Worm (Caenorhabditis elegans) whole organism, L4/young adult: ENCODE data around the gene zmp-1.

Source experiments
- W03F9.2 ChIP-seq: fragments of 150-350 bp; optimal IDR thresholded peaks from 2 replicates; lab custom pipeline; 2014; ENCODE audit warnings: missing biosample characterization, missing genetic modification characterization
- dao-5 ChIP-seq: sonication (generic microtip); optimal IDR thresholded peaks from 2 replicates; lab custom pipeline; 2016; ENCODE audit warnings: missing genotype, missing genetic modification characterization, moderate library complexity, missing compliant biosample characterization
- him-1 ChIP-seq: sonication (generic microtip); optimal IDR thresholded peaks from 2 replicates; lab custom pipeline; 2016; ENCODE audit warnings: missing genotype, missing genetic modification reagents, missing genetic modification characterization, missing compliant biosample characterization

Gene zmp-1

DNA sequence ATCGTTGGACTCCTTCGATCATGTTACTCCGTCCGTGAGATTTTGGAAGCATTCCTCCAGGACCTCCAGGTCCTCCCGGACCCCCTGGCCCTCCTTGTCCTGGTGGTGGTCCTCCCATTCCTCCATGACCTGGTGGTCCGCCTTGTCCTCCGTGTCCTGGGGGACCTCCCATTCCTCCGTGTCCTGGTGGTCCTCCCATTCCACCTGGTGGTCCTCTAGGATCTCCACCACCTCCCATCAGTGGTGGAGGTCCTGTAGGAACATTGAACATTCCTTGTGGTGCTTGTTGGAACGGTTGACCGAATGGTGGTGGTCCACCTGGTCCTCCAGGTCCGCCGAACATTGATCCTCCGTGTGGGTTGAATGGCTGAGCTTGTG, 21.1 kb upstream of the zmp-1 start:
- TF ChIP-seq W03F9.2 (tag; lab: Kevin White, UChicago) (no peak), dao-5 (no peak), him-1 (no peak)

DNA sequence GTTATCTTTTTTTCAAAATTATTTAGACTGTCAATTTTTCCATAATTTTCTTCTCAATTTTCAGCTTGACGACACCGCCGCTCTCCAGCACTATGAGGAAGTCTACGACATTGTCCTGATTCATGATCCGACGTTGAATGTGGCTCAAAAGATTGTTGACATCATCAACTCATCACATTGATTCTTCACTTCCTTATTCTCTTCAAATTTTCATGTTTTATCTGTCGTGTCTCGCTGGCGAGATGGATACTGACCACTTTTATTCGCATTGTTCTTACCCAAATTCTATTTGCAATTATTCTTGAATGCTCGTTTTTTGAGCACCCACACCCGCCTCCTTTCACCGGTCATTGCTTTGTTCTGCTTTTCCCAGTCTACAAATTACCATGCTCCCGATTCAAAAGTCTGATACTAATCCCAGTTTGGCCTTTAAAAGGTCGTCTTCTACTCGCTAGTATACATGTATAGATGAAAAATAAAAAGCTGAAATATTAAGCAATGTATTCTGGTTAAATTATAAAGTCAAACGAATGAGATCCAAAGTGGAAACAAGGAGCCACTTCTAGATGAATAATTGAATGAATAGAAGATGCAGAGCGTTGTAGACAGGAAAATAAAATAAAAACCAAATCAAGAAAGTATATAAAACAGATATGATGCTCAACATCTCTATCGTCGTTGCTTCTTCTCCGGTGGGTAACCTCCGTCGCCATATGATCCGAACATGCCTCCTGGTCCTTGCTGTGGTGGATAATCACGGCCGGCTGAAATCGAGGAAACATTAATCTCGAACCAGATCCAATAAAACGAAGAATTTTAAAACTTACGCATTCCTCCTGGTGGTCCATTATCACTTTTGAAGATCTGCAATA, 20.5 kb upstream of the zmp-1 start:
- TF ChIP-seq dao-5 (no peak), him-1 (no peak), W03F9.2 (tag; lab: Kevin White, UChicago) (no peak)

DNA sequence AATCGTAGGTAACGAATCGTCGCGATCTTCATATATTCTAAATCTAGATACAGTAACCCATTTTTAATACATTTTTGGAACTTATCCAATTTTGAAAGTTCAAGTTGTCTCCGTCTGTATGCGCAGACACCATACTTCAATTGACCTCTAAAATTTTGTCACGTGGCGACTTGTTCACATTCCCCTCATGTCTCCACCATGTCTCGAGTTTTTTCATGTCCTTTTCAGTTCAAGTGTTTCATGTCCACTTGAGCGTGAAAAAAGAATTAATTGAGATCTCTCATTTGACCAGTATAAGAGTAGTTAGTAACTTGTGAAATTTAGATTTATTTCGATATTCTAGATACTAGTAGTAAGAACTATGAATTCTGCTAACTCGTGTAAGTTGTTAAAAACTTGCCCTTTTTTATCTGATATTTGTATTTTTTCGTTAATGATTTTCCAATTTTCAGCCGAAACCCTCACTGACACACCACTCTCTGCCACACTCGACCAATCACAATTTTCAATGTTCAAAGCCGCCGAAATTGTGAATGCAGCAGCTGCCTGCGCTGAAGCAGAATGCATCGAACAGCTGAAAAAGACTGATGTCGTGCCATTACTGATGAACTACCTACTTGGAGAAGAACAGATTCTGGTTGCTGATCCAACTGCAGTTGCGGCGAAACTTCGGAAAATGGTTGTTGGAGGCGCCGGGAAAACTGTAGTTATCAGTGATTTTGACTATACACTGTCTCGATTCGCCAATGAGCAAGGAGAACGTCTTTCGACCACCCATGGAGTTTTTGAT, 19.0 kb upstream of the zmp-1 start:
- TF ChIP-seq W03F9.2 (tag; lab: Kevin White, UChicago), result no peak
- TF ChIP-seq dao-5, result no peak
- TF ChIP-seq him-1, result no peak

DNA sequence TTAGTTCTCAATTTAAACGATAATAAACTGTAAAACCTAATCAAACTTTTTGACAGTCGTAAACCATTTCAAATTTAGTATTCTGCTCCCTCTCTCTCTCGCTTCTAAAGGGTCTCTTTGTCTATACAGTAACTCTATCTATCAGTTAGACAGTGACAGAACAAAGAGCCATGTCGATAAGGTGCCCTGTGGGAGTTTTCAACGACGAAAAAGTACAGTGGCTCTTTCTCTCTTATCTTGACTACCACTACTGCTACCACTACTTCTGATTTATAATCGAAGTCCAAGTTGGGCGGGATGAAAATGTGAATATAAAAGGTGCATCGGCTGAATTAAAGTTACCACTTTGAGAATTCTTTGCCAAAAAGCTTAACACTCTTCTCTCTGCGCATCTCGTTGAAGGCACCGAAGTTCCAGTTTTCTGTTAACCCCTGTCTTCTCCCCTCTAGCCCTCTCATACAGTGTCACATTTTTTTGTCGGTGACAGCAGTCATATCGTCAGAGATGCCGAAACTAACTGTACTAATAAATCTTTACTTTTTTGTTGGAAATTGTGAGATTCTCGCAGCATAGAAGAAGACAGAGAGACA, 18.1 kb upstream of the zmp-1 start:
- no peak for TF ChIP-seq dao-5
- TF ChIP-seq W03F9.2 (tag; lab: Kevin White, UChicago), result no peak
- TF ChIP-seq him-1, result no peak

DNA sequence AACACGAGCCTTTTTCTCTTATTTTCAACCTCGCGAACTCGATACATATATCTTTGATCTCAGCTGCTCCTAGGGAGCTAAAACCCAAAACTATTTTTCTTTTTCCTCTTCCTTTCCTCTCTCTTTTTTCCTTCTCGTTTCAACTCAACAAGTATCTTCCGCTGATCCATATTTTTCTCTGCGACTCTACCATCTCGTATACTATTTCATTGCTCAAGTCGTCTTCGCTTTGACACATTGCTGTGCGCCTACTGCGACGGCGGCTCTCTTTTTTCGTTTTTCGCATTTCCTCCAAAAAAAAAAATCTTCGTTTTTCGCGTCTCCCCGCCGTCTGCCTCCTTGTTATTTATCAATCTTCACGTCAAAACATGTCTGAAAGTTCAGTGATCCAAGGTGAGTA, 17.1 kb upstream of the zmp-1 start:
- TF ChIP-seq him-1 (no peak), dao-5 (no peak), W03F9.2 (tag; lab: Kevin White, UChicago) (no peak)

DNA sequence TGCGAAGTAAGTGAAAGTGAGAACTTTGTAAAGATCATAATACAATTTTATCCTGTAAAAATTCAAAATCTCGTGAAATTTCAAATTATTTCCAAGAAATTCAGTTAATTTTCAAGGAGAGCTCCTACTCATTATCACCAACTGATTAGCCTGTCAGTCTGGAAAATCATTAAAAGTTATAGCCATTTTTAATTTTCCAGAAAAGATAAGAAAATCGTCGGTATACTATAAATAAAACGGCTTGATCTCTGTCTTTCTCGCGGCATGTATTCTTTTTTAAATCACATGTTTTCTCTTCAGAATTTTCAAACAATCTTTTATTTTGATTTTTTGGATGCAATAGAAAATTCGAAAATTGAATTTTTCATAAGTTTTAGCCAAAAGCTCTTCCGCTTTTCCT, 16.2 kb upstream of the zmp-1 start:
- no peak for TF ChIP-seq W03F9.2 (tag; lab: Kevin White, UChicago)

DNA sequence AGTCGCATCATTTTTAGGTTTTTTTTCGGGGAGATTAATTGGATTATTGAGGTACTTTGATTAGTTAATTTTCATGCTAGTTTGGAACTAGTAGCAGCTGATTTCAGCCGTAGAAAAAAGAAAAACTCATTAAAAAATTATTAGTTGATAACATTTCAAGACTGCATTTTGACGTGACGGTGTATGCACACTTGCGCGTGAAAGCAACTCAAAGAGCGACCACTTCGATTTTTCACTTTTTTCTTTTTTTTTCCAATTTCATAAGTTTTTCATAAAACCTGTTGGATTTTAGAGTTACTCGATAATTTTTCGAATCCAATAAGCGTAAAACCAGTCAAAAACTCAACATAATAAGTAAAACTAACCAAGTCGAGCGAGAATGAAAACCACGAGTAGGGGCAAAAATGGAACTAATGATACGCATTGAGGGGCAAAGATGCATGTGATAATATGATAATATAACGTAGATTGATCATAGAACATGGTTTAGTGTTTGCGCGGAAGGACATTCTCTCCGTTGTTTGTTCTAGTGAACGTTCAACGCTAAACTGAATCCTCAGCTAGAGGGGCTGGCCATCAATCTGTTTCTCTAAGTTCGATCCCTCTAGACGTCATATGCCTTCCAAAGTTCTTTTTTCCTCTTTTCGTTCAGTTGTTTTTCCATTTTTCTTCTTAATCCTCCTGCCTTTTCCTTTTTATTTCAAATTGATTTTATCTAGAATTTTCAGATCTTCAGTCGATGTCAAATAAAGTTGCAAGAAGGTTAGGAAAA, 15.6 kb upstream of the zmp-1 start, which contains the start of the genes F25B5.6 and F25B5.3:
Gene F25B5.6, minus strand, starts transcription at position 572 of the 772 bp plus-strand sequence.
Gene F25B5.3, plus strand, starts transcription at position 722 of the 772 bp plus-strand sequence.
- TF ChIP-seq him-1 (no peak), W03F9.2 (tag; lab: Kevin White, UChicago) (no peak), dao-5 (no peak)

DNA sequence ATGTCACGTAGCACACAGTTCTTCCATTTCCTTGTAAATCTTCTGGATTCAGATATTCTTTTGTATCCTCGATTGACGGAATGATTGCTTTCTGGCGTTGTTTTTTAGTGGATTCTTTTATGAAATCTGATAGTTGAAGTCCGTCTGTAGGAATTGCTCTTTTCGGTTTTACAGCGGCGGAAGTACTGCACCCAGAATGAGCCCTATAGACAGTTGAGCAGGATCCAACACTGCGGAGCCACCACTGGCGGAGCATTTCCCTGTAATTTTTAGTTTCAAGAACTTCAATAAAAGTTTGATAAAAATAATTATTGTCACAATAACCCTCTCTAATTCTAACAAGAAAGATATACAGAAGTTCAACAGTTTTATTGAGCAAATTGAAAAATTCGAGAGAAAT, 13.1 kb upstream of the zmp-1 start, which contains the start of gene F25B5.5:
Gene F25B5.5, minus strand, starts transcription at position 260 of the 400 bp plus-strand sequence.
- no peak for TF ChIP-seq W03F9.2 (tag; lab: Kevin White, UChicago)
- TF ChIP-seq him-1, result no peak
- TF ChIP-seq dao-5, result no peak

DNA sequence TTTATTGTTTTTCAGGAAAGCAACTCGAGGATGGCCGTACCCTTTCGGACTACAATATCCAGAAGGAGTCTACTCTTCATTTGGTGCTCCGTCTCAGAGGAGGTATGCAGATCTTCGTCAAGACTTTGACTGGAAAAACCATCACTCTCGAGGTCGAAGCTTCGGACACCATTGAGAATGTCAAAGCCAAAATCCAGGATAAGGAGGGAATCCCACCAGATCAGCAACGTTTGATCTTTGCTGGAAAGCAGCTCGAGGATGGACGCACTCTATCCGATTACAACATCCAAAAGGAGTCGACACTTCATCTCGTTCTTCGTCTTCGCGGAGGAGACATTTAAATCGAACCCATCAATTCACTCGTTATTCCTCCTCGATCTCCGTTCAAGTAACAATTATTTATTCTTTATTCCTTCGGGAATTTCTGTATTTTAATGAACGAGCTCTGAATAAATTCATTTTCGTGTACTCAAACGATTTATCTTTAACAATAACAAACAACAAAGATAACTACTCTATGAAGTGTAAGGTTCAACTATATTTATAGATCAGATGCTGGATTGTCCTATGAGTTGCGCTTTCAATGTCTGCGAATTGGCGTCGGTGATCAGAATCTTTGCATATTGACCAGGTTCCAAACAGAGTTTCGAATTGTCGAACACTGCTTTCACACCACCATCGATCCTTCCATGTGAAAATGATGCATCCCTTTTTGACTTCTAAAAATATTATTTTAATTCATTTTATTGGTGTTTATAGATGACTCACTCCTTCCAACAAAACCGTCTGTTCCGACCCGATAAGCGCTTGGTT, 10.8 kb upstream of the zmp-1 start:
- TF ChIP-seq dao-5 (peak; percentile 15), him-1 (peak; percentile 45), W03F9.2 (tag; lab: Kevin White, UChicago) (peak; percentile 50)

DNA sequence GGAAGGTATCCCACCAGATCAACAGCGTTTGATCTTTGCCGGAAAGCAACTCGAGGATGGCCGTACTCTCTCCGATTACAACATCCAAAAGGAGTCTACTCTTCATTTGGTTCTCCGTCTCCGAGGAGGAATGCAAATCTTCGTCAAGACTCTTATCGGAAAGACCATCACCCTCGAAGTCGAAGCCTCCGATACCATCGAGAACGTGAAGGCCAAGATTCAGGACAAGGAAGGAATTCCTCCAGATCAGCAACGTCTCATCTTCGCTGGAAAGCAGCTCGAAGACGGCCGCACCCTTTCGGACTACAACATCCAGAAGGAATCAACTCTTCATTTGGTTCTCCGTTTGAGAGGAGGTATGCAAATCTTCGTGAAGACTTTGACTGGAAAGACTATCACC, 9.4 kb upstream of the zmp-1 start:
- TF ChIP-seq W03F9.2 (tag; lab: Kevin White, UChicago) (no peak), dao-5 (no peak), him-1 (no peak)

DNA sequence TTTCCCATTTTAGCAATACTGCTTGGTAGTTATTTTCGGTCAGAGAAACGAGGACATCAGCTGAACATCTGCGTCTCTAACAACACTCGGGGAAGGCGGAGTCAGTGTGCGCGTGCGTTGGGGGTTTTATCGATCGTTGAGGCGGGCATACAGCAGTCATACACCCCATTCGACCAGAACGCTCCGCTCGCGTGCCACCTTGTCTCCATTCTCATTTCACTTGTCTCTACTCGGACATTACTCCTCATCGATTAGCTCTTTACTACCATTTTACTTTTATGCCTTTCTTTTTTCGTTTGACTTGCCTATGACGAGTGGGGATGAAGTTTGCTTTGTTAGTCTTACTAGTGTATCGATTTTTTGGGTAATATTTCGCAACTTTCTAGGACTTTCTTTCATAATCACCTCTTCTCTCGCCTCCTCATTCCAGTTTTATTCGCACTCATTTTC, 7.8 kb upstream of the zmp-1 start:
- TF ChIP-seq dao-5, result no peak
- TF ChIP-seq W03F9.2 (tag; lab: Kevin White, UChicago), result peak; percentile 59
- TF ChIP-seq him-1, result peak; percentile 17

DNA sequence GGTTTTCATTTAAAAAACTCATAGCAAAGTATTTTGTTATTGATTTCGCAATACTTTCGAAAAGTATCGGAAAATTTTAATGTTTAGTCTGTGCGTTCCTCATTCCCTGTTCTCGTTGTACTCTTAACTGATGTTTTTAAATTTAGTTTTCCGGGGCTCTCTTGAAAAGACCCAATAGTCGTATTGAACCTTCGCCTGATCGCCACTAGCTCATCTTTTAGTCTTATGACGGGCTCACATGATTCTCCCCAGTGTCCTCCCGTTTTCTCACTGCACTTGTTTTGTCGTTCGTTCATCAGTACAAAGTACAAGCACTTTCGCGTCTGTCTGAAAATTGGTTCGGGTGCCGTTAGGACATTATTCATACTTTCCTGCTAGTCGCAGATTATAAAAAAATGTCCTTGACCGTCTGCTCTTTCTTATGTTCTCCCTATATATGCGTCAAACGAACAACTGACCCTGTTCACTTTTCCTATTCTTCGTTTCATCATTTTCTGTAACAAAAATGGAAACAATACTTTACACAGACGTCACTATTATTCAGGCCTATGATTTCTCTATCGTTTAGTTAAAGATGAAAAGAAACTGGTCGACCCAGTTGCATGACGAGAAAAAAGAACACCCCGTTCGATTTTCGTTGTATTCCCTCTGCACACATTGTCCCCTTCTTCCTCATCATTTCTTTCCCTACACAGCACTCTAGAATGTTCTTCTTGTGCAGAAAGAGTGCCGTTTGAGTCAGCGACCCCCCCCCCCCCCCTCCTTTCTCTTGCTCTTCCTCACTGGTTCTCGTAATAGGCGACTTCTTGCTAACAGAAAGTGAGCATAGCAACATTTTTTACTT, 6.9 kb upstream of the zmp-1 start, which contains the start of gene ubq-1:
Gene ubq-1, plus strand, starts transcription at position 802 of the 844 bp plus-strand sequence.
- no peak for TF ChIP-seq dao-5
- no peak for TF ChIP-seq him-1
- TF ChIP-seq W03F9.2 (tag; lab: Kevin White, UChicago), result no peak
